Fruit fly (Drosophila melanogaster): ENCODE results near the gene CG10958.

The CG10958 gene

dm6 chrX:8115717-8116311, 16.3 kb upstream of the CG10958 start, which contains the start of gene Gclc (continued):
- TF ChIP-seq zen2 (GFP tag; IDR thresholded peaks at IDR 0.05; ENCODE audit: partially characterized antibody) (no peak), CG30403 (GFP tag; optimal IDR thresholded peaks at IDR 0.05) (no peak), CG31441 (GFP tag; IDR thresholded peaks at IDR 0.05) (no peak), slou (GFP tag; optimal IDR thresholded peaks at IDR 0.05) (no peak), HLH54F (GFP tag; optimal IDR thresholded peaks at IDR 0.05) (no peak), mam (GFP tag; optimal IDR thresholded peaks at IDR 0.05) (peak; percentile 9), CG18619 (GFP tag; optimal IDR thresholded peaks at IDR 0.05) (no peak), ranshi (GFP tag; IDR thresholded peaks at IDR 0.05) (no peak), CG1529 (GFP tag; optimal IDR thresholded peaks at IDR 0.05) (no peak), CG30020 (tag; optimal IDR thresholded peaks at IDR 0.05) (no peak), ftz-f1 (GFP tag; optimal IDR thresholded peaks at IDR 0.05) (no peak), CG2116 (GFP tag; optimal IDR thresholded peaks at IDR 0.05) (peak; percentile 79), Ssrp (tag; optimal IDR thresholded peaks at IDR 0.05) (no peak), CG6813 (GFP tag; optimal IDR thresholded peaks at IDR 0.05) (peak; percentile 19), fd96Cb (tag; optimal IDR thresholded peaks at IDR 0.05) (no peak), CG10267 (tag; optimal IDR thresholded peaks at IDR 0.05) (peak; percentile 36), Aef1 (GFP tag; IDR thresholded peaks at IDR 0.05) (no peak), tna (GFP tag; IDR thresholded peaks at IDR 0.05; ENCODE audit: partially characterized antibody) (no peak), otp (GFP tag; IDR thresholded peaks at IDR 0.05) (no peak), Lhr (GFP tag; optimal IDR thresholded peaks at IDR 0.05) (no peak), Med (GFP tag) (peak; percentile 81), CG7839 (tag; optimal IDR thresholded peaks at IDR 0.05) (no peak), cad (GFP tag; optimal IDR thresholded peaks at IDR 0.05) (no peak), HHEX (GFP tag; optimal IDR thresholded peaks at IDR 0.05) (peak; percentile 12), CG32532 (GFP tag; IDR thresholded peaks at IDR 0.05) (no peak), chm (GFP tag; IDR thresholded peaks at IDR 0.05) (no peak), Sox100B (GFP tag; optimal IDR thresholded peaks at IDR 0.05) (no peak), Hr39 (optimal IDR thresholded peaks at IDR 0.05) (no peak), CG12155 (GFP tag; optimal IDR thresholded peaks at IDR 0.05) (no peak), dpn (GFP tag; optimal IDR thresholded peaks at IDR 0.05) (no peak), CG8281 (tag; optimal IDR thresholded peaks at IDR 0.05) (no peak), Dp (GFP tag; optimal IDR thresholded peaks at IDR 0.05) (peak; percentile 43), schlank (tag; optimal IDR thresholded peaks at IDR 0.05) (no peak), wor (GFP tag; IDR thresholded peaks at IDR 0.05) (no peak), ap (GFP tag; IDR thresholded peaks at IDR 0.05) (no peak), Atf-2 (GFP tag; optimal IDR thresholded peaks at IDR 0.05) (no peak), Sox102F (GFP tag; optimal IDR thresholded peaks at IDR 0.05) (no peak), cg (GFP tag; optimal IDR thresholded peaks at IDR 0.05) (peak; percentile 75), CG1602 (GFP tag; optimal IDR thresholded peaks at IDR 0.05) (no peak), CG9215 (GFP tag; IDR thresholded peaks at IDR 0.05) (no peak), grn (GFP tag; optimal IDR thresholded peaks at IDR 0.05) (no peak), cas (GFP tag; IDR thresholded peaks at IDR 0.05) (no peak), Gug (GFP tag; IDR thresholded peaks at IDR 0.05) (no peak), CG1024 (GFP tag; IDR thresholded peaks at IDR 0.05) (no peak), ara (GFP tag; IDR thresholded peaks at IDR 0.05) (no peak), ind (GFP tag; optimal IDR thresholded peaks at IDR 0.05) (no peak), ac (GFP tag; optimal IDR thresholded peaks at IDR 0.05) (no peak), Bteb2 (GFP tag; optimal IDR thresholded peaks at IDR 0.05) (peak; percentile 0), CG18764 (GFP tag; optimal IDR thresholded peaks at IDR 0.05) (no peak), CG13123 (GFP tag; optimal IDR thresholded peaks at IDR 0.05) (no peak), sima (GFP tag; optimal IDR thresholded peaks at IDR 0.05) (no peak), Awh (GFP tag; IDR thresholded peaks at IDR 0.05) (no peak)

Data from whole organism, embryonic.